Fruit fly (Drosophila melanogaster) whole organism, embryonic: ENCODE measurements around the gene CG31817.

Source experiments
- ATbp ChIP-seq: fragments of 200-800 bp; sonication (Bioruptor generic); optimal IDR thresholded peaks from 2 replicates; lab custom pipeline; 2017; ENCODE audit warnings: missing biosample characterization, mild to moderate bottlenecking, missing genetic modification characterization, missing genetic modification reagents
- Asciz ChIP-seq: fragments of 200-800 bp; sonication (Bioruptor generic); optimal IDR thresholded peaks from 2 replicates; lab custom pipeline; 2017; ENCODE audit warnings: missing biosample characterization, mild to moderate bottlenecking, missing genetic modification characterization, missing genetic modification reagents
- B-H2 ChIP-seq: fragments of 200-800 bp; sonication (Bioruptor generic); optimal IDR thresholded peaks from 2 replicates; lab custom pipeline; 2018; ENCODE audit warnings: missing biosample characterization, mild to moderate bottlenecking, missing genetic modification characterization
- BtbVII ChIP-seq: fragments of 200-800 bp; sonication (Bioruptor generic); optimal IDR thresholded peaks from 3 replicates; lab custom pipeline; 2017; ENCODE audit warnings: missing biosample characterization, mild to moderate bottlenecking, missing genetic modification characterization
- CG10209 ChIP-seq: fragments of 200-800 bp; sonication (Bioruptor generic); optimal IDR thresholded peaks from 3 replicates; lab custom pipeline; 2017; ENCODE audit warnings: missing biosample characterization, mild to moderate bottlenecking, missing genetic modification characterization, missing genetic modification reagents
- CG10267 ChIP-seq: fragments of 200-800 bp; sonication (Bioruptor generic); optimal IDR thresholded peaks from 2 replicates; lab custom pipeline; 2018; ENCODE audit warnings: missing biosample characterization, mild to moderate bottlenecking, missing genetic modification characterization, moderate library complexity
- CG10321 ChIP-seq: fragments of 200-800 bp; sonication (Bioruptor generic); IDR thresholded peaks from 2 replicates; pipeline ENCODE4 v1.3.6; 2022; ENCODE audit warnings: missing biosample characterization, missing genetic modification characterization
- CG11696 ChIP-seq: fragments of 200-800 bp; sonication (Bioruptor generic); IDR thresholded peaks from 2 replicates; pipeline ENCODE4 v1.3.6; 2022; ENCODE audit warnings: missing biosample characterization, missing genetic modification characterization
- CG3407 ChIP-seq: fragments of 200-800 bp; sonication (Bioruptor generic); optimal IDR thresholded peaks from 2 replicates; lab custom pipeline; 2018; ENCODE audit warnings: missing biosample characterization, mild to moderate bottlenecking, missing genetic modification characterization
- CG34422 ChIP-seq: fragments of 200-800 bp; sonication (Bioruptor generic); IDR thresholded peaks from 3 replicates; pipeline ENCODE4 v1.3.6; 2022; ENCODE audit warnings: missing biosample characterization, missing genetic modification characterization
- CG4707 ChIP-seq: fragments of 200-800 bp; sonication (Bioruptor generic); optimal IDR thresholded peaks from 2 replicates; lab custom pipeline; 2018; ENCODE audit warnings: missing biosample characterization, mild to moderate bottlenecking, missing genetic modification characterization, moderate library complexity
- CG6689 ChIP-seq: fragments of 200-800 bp; sonication (Bioruptor generic); IDR thresholded peaks from 2 replicates; pipeline ENCODE4 v1.3.6; 2022; ENCODE audit warnings: missing biosample characterization, missing genetic modification characterization
- CG7372 ChIP-seq: fragments of 200-800 bp; sonication (Bioruptor generic); IDR thresholded peaks from 2 replicates; pipeline ENCODE4 v1.3.6; 2022; ENCODE audit warnings: missing biosample characterization, missing genetic modification characterization
- CG8290 ChIP-seq, 3 experiments: fragments of 200-800 bp; sonication (Bioruptor generic); optimal IDR thresholded peaks; 2 replicates each; lab custom pipeline; 2016 to 2019; ENCODE audit warnings: missing biosample characterization in 3 of 3, missing genetic modification characterization in 3 of 3, mild to moderate bottlenecking in 2 of 3, moderate library complexity in 1 of 3
- CG8388 ChIP-seq: fragments of 200-800 bp; sonication (Bioruptor generic); optimal IDR thresholded peaks from 2 replicates; lab custom pipeline; 2019; ENCODE audit warnings: missing biosample characterization, mild to moderate bottlenecking, missing genetic modification characterization, moderate library complexity
- CG8765 ChIP-seq: fragments of 200-800 bp; sonication (Bioruptor generic); IDR thresholded peaks from 2 replicates; pipeline ENCODE4 v1.3.6; 2022; ENCODE audit warnings: missing biosample characterization, missing genetic modification characterization
- CG9932 ChIP-seq: fragments of 200-800 bp; sonication (Bioruptor generic); IDR thresholded peaks from 2 replicates; pipeline ENCODE4 v1.3.6; 2022; ENCODE audit warnings: missing biosample characterization, missing genetic modification characterization
- Dek ChIP-seq: fragments of 200-800 bp; sonication (Bioruptor generic); optimal IDR thresholded peaks from 3 replicates; lab custom pipeline; 2019; ENCODE audit warnings: missing biosample characterization, mild to moderate bottlenecking, missing genetic modification characterization, moderate library complexity
- Dfd ChIP-seq, 2 experiments: fragments of >200 bp; optimal IDR thresholded peaks; 2 replicates each; lab custom pipeline; 2017; ENCODE audit warnings: missing biosample characterization in 2 of 2, missing genetic modification characterization in 2 of 2
- Doc2 ChIP-seq: fragments of 200-800 bp; sonication (Bioruptor generic); IDR thresholded peaks from 2 replicates; pipeline ENCODE4 v1.3.6; 2022; ENCODE audit warnings: missing biosample characterization, missing genetic modification characterization
- Doc3 ChIP-seq: fragments of 200-800 bp; sonication (Bioruptor generic); IDR thresholded peaks from 3 replicates; pipeline ENCODE4 v1.3.6; 2022; ENCODE audit warnings: missing biosample characterization, missing genetic modification characterization; ENCODE audit not compliant: partially characterized antibody
- Gug ChIP-seq: fragments of 200-800 bp; sonication (Bioruptor generic); IDR thresholded peaks from 4 replicates; pipeline ENCODE4 v1.3.6; 2022; ENCODE audit warnings: missing biosample characterization, missing genetic modification characterization
- MESR4 ChIP-seq: fragments of 200-800 bp; sonication (Bioruptor generic); optimal IDR thresholded peaks from 2 replicates; lab custom pipeline; 2018; ENCODE audit warnings: missing biosample characterization, mild to moderate bottlenecking, missing genetic modification characterization, moderate library complexity
- Max ChIP-seq: fragments of 200-800 bp; sonication (Bioruptor generic); optimal IDR thresholded peaks from 2 replicates; lab custom pipeline; 2016; ENCODE audit warnings: missing biosample characterization, mild to moderate bottlenecking, missing genetic modification characterization
- Oli ChIP-seq: fragments of 200-800 bp; sonication (Bioruptor generic); optimal IDR thresholded peaks from 2 replicates; lab custom pipeline; 2018; ENCODE audit warnings: missing biosample characterization, mild to moderate bottlenecking, missing genetic modification characterization, moderate library complexity
- Sox100B ChIP-seq: fragments of 200-800 bp; sonication (Bioruptor generic); optimal IDR thresholded peaks from 3 replicates; lab custom pipeline; 2018; ENCODE audit warnings: missing biosample characterization, mild to moderate bottlenecking, missing genetic modification characterization
- Stat92E ChIP-seq, 3 experiments: fragments of >200 bp in 2 of 3; fragments of 200-800 bp in 1 of 3; sonication (Bioruptor generic) in 1 of 3; optimal IDR thresholded peaks; 2 replicates each; lab custom pipeline; 2017 to 2019; ENCODE audit warnings: missing biosample characterization in 3 of 3, missing genetic modification characterization in 3 of 3, mild to moderate bottlenecking in 1 of 3, moderate library complexity in 1 of 3
- abd-A ChIP-seq: fragments of 200-800 bp; sonication (Bioruptor generic); optimal IDR thresholded peaks from 3 replicates; lab custom pipeline; 2019; ENCODE audit warnings: missing biosample characterization, mild to moderate bottlenecking, missing genetic modification characterization, moderate library complexity
- ac ChIP-seq: fragments of 200-800 bp; sonication (Bioruptor generic); optimal IDR thresholded peaks from 3 replicates; lab custom pipeline; 2017; ENCODE audit warnings: missing biosample characterization, mild to moderate bottlenecking, missing genetic modification characterization
- ap ChIP-seq: fragments of 200-800 bp; sonication (Bioruptor generic); IDR thresholded peaks from 2 replicates; pipeline ENCODE4 v1.3.6; 2022; ENCODE audit warnings: missing biosample characterization, missing genetic modification characterization
- crc ChIP-seq: fragments of 200-800 bp; sonication (Bioruptor generic); optimal IDR thresholded peaks from 2 replicates; lab custom pipeline; 2016; ENCODE audit warnings: missing biosample characterization, missing genetic modification characterization
- esg ChIP-seq: fragments of 200-800 bp; sonication (Bioruptor generic); conservative IDR thresholded peaks from 2 replicates; pipeline ENCODE4 v1.3.6; 2022; ENCODE audit warnings: missing biosample characterization, missing genetic modification characterization
- fd3F ChIP-seq: fragments of 200-800 bp; sonication (Bioruptor generic); optimal IDR thresholded peaks from 2 replicates; lab custom pipeline; 2018; ENCODE audit warnings: missing biosample characterization, mild to moderate bottlenecking, missing genetic modification characterization, moderate library complexity
- her ChIP-seq: fragments of 200-800 bp; sonication (Bioruptor generic); optimal IDR thresholded peaks from 2 replicates; lab custom pipeline; 2016; ENCODE audit warnings: missing biosample characterization, missing genetic modification characterization
- inv ChIP-seq: fragments of 200-800 bp; sonication (Bioruptor generic); IDR thresholded peaks from 2 replicates; pipeline ENCODE4 v1.3.6; 2022; ENCODE audit warnings: missing biosample characterization, missing genetic modification characterization; ENCODE audit not compliant: partially characterized antibody
- jigr1 ChIP-seq: fragments of 200-800 bp; sonication (Bioruptor generic); IDR thresholded peaks from 3 replicates; pipeline ENCODE4 v1.3.6; 2022; ENCODE audit warnings: missing biosample characterization, missing genetic modification characterization
- klu ChIP-seq: fragments of 200-800 bp; sonication (Bioruptor generic); IDR thresholded peaks from 2 replicates; pipeline ENCODE4 v1.3.6; 2022; ENCODE audit warnings: missing biosample characterization, missing genetic modification characterization
- nau ChIP-seq: fragments of 200-800 bp; sonication (Bioruptor generic); optimal IDR thresholded peaks from 3 replicates; lab custom pipeline; 2017; ENCODE audit warnings: missing biosample characterization, mild to moderate bottlenecking, missing genetic modification characterization, missing genetic modification reagents
- nmo ChIP-seq: fragments of 200-800 bp; sonication (Bioruptor generic); optimal IDR thresholded peaks from 2 replicates; lab custom pipeline; 2018; ENCODE audit warnings: missing biosample characterization, mild to moderate bottlenecking, missing genetic modification characterization, moderate library complexity
- onecut ChIP-seq: fragments of 200-800 bp; sonication (Bioruptor generic); IDR thresholded peaks from 2 replicates; pipeline ENCODE4 v1.3.6; 2022; ENCODE audit warnings: missing biosample characterization, missing genetic modification characterization
- p53 ChIP-seq: fragments of 200-800 bp; sonication (Bioruptor generic); optimal IDR thresholded peaks from 2 replicates; lab custom pipeline; 2016; ENCODE audit warnings: missing biosample characterization, missing genetic modification characterization
- sim ChIP-seq: fragments of 200-800 bp; sonication (Bioruptor generic); IDR thresholded peaks from 2 replicates; pipeline ENCODE4 v1.3.6; 2022; ENCODE audit warnings: missing biosample characterization, missing genetic modification characterization
- slbo ChIP-seq: fragments of 200-800 bp; sonication (Bioruptor generic); IDR thresholded peaks from 2 replicates; pipeline ENCODE4 v1.3.6; 2022; ENCODE audit warnings: missing biosample characterization, missing genetic modification characterization
- so ChIP-seq: fragments of 200-800 bp; sonication (Bioruptor generic); IDR thresholded peaks from 3 replicates; pipeline ENCODE4 v1.3.6; 2022; ENCODE audit warnings: missing biosample characterization, missing genetic modification characterization
- sr ChIP-seq: fragments of 200-800 bp; sonication (Bioruptor generic); IDR thresholded peaks from 3 replicates; pipeline ENCODE4 v1.3.6; 2022; ENCODE audit warnings: missing biosample characterization, missing genetic modification characterization
- trh ChIP-seq: fragments of 200-800 bp; sonication (Bioruptor generic); optimal IDR thresholded peaks from 2 replicates; lab custom pipeline; 2016; ENCODE audit warnings: missing biosample characterization, missing genetic modification characterization
- unc-4 ChIP-seq: fragments of 200-800 bp; sonication (Bioruptor generic); IDR thresholded peaks from 2 replicates; pipeline ENCODE4 v1.3.6; 2022; ENCODE audit warnings: missing biosample characterization, missing genetic modification characterization; ENCODE audit not compliant: partially characterized antibody
- zf30C ChIP-seq: fragments of 200-800 bp; sonication (Bioruptor generic); optimal IDR thresholded peaks from 3 replicates; lab custom pipeline; 2018; ENCODE audit warnings: missing biosample characterization, mild to moderate bottlenecking, missing genetic modification characterization

Gene CG31817

dm6 chr2L:16325515-16326257, 12.0 kb downstream of the CG31817 start, which contains the start of gene cact (continued):
- TF ChIP-seq Max (GFP tag; lab: Kevin White, UChicago) (peak; percentile 87), Gug (GFP tag; lab: Robert Waterston, UW) (peak; percentile 87), esg (peak; percentile 90), ap (GFP tag; lab: Robert Waterston, UW) (peak; percentile 90), trh (GFP tag; lab: Kevin White, UChicago) (peak; percentile 86), Doc2 (GFP tag; lab: Robert Waterston, UW) (peak; percentile 70), fd3F (peak; percentile 88), ac (GFP tag; lab: Kevin White, UChicago) (peak; percentile 72), abd-A (tag; lab: Kevin White, UChicago) (peak; percentile 94), CG9932 (peak; percentile 94), crc (peak; percentile 93), ATbp (GFP tag; lab: Kevin White, UChicago) (peak; percentile 70), Dek (tag; lab: Kevin White, UChicago) (peak; percentile 92), CG11696 (GFP tag; lab: Robert Waterston, UW) (peak; percentile 73), CG4707 (GFP tag; lab: Kevin White, UChicago) (no peak), BtbVII (GFP tag; lab: Kevin White, UChicago) (peak; percentile 88), zf30C (GFP tag; lab: Kevin White, UChicago) (no peak), B-H2 (GFP tag; lab: Kevin White, UChicago) (peak; percentile 89), so (GFP tag; lab: Robert Waterston, UW) (peak; percentile 92), CG34422 (GFP tag; lab: Robert Waterston, UW) (peak; percentile 93), slbo (peak; percentile 92), CG10321 (0 out of 2 replicates have a peak, but pooled peaks have one; percentile 12), onecut (peak; percentile 66), CG10267 (tag; lab: Kevin White, UChicago) (peak; percentile 90), CG7372 (GFP tag; lab: Robert Waterston, UW) (peak; percentile 84), CG8290 (GFP tag; optimal IDR thresholded peaks at IDR 0.05; lab: Kevin White, UChicago) (peak; percentile 79), CG8290 (tag; optimal IDR thresholded peaks at IDR 0.05; lab: Kevin White, UChicago) (peak; percentile 27 to 54), CG8388 (peak; percentile 93), jigr1 (GFP tag; lab: Robert Waterston, UW) (no peak), MESR4 (peak; percentile 29), her (peak; percentile 90), Stat92E (GFP tag; optimal IDR thresholded peaks at IDR 0.05; lab: Kevin White, UChicago) (peak in 1 of 3 experiments; percentile 75), CG10209 (GFP tag; lab: Kevin White, UChicago) (peak; percentile 91), sim (GFP tag; lab: Robert Waterston, UW) (peak; percentile 76), CG8765 (GFP tag; lab: Robert Waterston, UW) (peak; percentile 83), klu (peak; percentile 86), CG3407 (GFP tag; lab: Kevin White, UChicago) (peak; percentile 79), inv (GFP tag; lab: Robert Waterston, UW) (no peak), CG6689 (GFP tag; lab: Robert Waterston, UW) (peak; percentile 89), Asciz (peak; percentile 84), unc-4 (GFP tag; lab: Robert Waterston, UW) (peak; percentile 63), nmo (GFP tag; lab: Kevin White, UChicago) (peak; percentile 94), p53 (peak; percentile 83), Dfd (GFP tag; optimal IDR thresholded peaks at IDR 0.05; lab: Kevin White, UChicago) (no peak), Doc3 (GFP tag; lab: Robert Waterston, UW) (no peak), Oli (tag; lab: Kevin White, UChicago) (peak; percentile 92), sr (GFP tag; lab: Robert Waterston, UW) (peak; percentile 25; the same call in 1 of the 3 replicates), nau (GFP tag; lab: Kevin White, UChicago) (peak; percentile 83), Sox100B (GFP tag; lab: Kevin White, UChicago) (peak; percentile 77)
